Worm (Caenorhabditis elegans): ENCODE results near the gene srm-4.

The srm-4 gene

DNA sequence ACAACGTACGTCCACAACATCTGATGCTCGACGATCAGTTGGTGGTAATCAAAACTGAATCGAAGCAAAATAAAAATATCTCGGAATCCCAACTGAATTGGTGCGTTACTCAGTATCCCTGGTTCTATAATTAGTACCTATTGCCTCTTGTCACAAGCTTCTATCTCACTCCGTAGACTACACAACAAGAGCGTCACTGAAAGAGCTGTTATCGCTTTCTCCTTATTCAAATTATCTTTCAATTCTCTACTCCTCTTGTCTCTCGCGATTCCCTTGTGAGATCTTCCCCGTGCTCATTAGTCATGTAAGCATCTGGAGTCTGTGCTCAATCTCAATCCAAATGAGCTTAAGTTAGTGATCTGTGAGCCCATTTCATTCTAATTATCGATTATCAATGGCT, 3.4 kb downstream of the srm-4 start, which contains the start of gene srm-6:
srm-6 (plus strand) TSS at position 301 of the 400 bp plus-strand sequence.
- TF ChIP-seq W03F9.2 (tag; optimal IDR thresholded peaks at IDR 0.05) = no peak
- no peak for TF ChIP-seq dao-5 (tag; optimal IDR thresholded peaks at IDR 0.05)
- no peak for TF ChIP-seq him-1 (tag; optimal IDR thresholded peaks at IDR 0.05)

- TF ChIP-seq W03F9.2 (tag; optimal IDR thresholded peaks at IDR 0.05) (no peak), dao-5 (tag; optimal IDR thresholded peaks at IDR 0.05) (no peak), him-1 (tag; optimal IDR thresholded peaks at IDR 0.05) (no peak)
Observed at ce11 chrV:14341672-14342071, 8.5 kb downstream of the srm-4 start, which contains the start of gene F47B8.10. F47B8.10 (plus strand) TSS chrV:14341972.

DNA sequence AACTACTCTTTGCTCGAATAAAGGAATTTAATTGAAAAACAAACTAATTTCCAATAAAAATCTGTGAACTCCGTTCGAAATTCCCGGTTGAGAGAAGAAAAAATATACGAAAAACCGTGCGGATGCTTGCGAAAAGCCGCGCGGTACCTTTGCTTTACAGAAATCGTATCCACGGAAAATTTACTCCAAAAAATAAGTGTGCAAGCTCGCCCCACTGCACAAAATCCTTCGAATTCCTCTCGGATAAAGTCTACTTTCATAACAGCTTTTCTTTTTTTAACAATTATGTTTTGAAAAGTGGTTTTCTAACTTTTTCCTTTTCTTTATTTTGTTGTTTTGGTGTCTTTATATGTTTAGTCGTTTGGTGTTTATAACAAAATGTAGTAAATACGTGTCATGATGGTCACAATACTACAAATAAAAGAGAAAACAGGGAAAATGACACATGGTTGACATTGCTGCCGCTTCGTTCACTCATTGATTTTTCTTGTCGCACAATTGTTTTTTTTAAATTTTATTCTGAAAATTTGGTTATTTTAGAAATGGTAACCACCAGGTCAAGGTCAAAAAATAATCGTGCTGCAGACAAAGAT, 14.1 kb downstream of the srm-4 start, which contains the start of gene cept-2:
cept-2 (plus strand) TSS at position 533 of the 593 bp plus-strand sequence.
- no peak for TF ChIP-seq dao-5 (tag; optimal IDR thresholded peaks at IDR 0.05)
- peak; percentile 97 for TF ChIP-seq W03F9.2 (tag; optimal IDR thresholded peaks at IDR 0.05)
- TF ChIP-seq him-1 (tag; optimal IDR thresholded peaks at IDR 0.05) = peak; percentile 59

DNA sequence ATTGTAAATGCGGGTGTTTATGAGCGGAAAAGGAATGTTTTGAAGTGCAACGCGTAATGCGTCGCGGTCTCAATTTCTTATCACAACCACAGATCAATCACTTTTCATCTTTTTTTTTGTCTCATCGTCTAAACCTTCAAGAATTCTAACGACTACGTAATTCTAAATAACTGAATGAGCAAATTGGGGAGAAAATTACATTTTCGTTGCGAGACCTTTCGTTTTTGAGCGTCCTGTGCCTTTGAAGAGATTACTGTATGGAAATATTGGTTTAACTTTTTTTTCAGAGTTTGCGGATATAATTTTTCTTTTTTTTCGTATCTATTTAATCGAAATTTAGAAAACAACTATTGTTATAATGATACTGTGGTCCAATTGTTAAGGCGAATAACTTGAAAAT, 17.3 kb downstream of the srm-4 start:
- TF ChIP-seq W03F9.2 (tag; optimal IDR thresholded peaks at IDR 0.05) = no peak
- TF ChIP-seq dao-5 (tag; optimal IDR thresholded peaks at IDR 0.05) = no peak
- TF ChIP-seq him-1 (tag; optimal IDR thresholded peaks at IDR 0.05) = no peak

DNA sequence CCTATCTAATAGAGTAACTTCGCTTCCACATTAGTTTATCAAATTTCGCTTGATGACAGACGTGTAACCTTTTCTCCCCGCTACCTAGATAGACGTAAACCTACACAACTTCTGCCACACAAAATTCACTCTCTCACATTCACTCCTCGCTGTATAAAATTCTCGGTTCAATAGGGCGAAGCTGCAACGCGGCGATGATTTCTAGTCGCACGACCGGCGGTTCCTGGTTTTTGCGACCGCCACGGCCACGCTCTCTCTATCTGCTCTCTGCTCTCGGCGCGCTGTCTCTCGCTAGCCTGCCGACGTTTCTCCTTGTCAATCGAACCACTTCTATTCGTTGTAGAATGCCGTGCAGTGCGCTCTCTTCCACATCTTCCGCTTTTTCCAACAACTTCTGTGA, 17.7 kb downstream of the srm-4 start:
- TF ChIP-seq him-1 (tag; optimal IDR thresholded peaks at IDR 0.05) (peak; percentile 50), W03F9.2 (tag; optimal IDR thresholded peaks at IDR 0.05) (peak; percentile 67), dao-5 (tag; optimal IDR thresholded peaks at IDR 0.05) (no peak)

- no peak for TF ChIP-seq W03F9.2 (tag; optimal IDR thresholded peaks at IDR 0.05)
- no peak for TF ChIP-seq him-1 (tag; optimal IDR thresholded peaks at IDR 0.05)
- no peak for TF ChIP-seq dao-5 (tag; optimal IDR thresholded peaks at IDR 0.05)
Observed at ce11 chrV:14351629-14352028, 18.4 kb downstream of the srm-4 start, which contains the start of gene vha-13. vha-13 (plus strand) TSS chrV:14351709.

DNA sequence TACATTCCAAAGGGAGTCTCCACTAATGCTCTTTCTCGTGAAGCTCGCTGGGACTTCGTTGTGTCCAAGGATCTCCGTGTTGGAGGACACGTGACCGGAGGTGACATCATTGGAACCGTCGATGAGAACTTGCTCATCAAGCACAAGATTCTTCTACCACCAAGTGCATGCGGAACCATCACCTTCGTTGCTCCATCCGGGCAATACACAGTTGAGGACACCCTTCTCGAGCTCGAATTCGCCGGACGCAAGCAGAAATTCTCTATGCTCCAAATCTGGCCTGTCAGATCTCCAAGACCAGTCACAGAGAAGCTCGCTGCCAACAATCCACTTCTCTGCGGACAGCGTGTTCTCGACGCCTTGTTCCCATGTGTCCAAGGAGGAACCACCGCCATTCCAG, 18.8 kb downstream of the srm-4 start:
- TF ChIP-seq him-1 (tag; optimal IDR thresholded peaks at IDR 0.05) (no peak), W03F9.2 (tag; optimal IDR thresholded peaks at IDR 0.05) (no peak), dao-5 (tag; optimal IDR thresholded peaks at IDR 0.05) (no peak)

DNA sequence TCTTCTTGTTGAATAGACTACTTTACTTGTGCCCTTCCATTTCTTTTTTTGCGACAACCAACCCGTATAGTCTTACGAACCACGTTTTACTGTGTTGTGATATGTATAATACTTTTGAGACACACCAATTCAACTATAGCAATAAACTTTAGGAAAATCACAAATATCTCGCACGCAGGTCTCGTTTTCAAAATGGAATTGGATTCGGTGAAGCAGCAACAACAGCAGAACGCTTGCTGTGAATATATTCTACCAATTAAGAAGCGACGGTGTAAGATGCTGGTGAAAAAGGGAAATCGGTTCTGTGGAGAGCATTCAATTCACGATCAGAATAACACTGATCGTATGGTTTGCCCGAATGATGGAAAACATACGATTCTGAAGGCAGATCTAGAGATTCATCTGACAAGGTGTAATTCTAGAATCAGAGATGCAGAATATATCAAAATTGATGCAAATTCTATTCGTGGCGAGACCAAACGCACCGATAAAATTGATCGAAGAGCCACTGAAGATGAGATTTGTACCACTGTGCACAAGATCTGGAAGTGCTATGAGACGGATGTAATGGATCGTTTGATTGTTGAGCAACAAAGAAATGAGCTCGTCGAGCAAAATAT, 21.2 kb downstream of the srm-4 start, which contains the start of gene Y49A3A.3:
Y49A3A.3 (plus strand) TSS at position 153 of the 620 bp plus-strand sequence.
- TF ChIP-seq W03F9.2 (tag; optimal IDR thresholded peaks at IDR 0.05) (no peak), dao-5 (tag; optimal IDR thresholded peaks at IDR 0.05) (peak; percentile 71)

DNA sequence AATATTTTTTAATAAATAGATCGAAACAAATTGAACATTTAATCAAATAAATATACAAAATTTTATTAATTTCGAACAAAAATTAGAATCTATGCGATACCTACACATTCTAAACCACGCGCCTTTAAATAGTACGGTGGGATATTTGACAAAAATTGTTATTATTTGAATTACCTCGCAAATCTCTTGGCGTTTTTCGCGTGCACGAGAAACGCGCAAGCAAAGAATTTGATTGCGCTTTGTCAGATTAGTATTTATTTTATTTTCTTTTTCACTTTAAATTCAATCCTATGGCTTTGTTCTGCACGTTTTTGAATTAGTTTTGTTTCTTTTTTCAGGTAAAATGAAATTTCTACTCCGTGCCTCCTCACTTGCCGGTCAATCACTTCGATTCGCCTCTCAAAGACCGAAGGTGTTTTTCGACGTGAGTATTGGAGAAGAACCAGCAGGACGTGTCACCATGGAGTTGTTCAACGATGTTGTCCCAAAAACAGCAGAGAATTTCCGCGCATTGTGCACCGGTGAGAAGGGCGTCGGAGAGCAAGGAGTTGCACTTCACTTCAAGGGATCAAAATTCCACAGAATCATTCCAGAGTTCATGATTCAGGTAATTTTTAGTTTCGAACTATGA, 22.6 kb downstream of the srm-4 start, which contains the start of gene cyn-1:
cyn-1 (plus strand) TSS at position 339 of the 631 bp plus-strand sequence.
- no peak for TF ChIP-seq dao-5 (tag; optimal IDR thresholded peaks at IDR 0.05)
- TF ChIP-seq W03F9.2 (tag; optimal IDR thresholded peaks at IDR 0.05) = peak; percentile 89
- TF ChIP-seq him-1 (tag; optimal IDR thresholded peaks at IDR 0.05) = peak; percentile 53

- no peak for TF ChIP-seq W03F9.2 (tag; optimal IDR thresholded peaks at IDR 0.05)
- no peak for TF ChIP-seq dao-5 (tag; optimal IDR thresholded peaks at IDR 0.05)
- TF ChIP-seq him-1 (tag; optimal IDR thresholded peaks at IDR 0.05) = no peak
Observed at ce11 chrV:14358577-14358976, 25.4 kb downstream of the srm-4 start, which contains the start of gene Y49A3A.4. Y49A3A.4 (minus strand) TSS chrV:14358890.

DNA sequence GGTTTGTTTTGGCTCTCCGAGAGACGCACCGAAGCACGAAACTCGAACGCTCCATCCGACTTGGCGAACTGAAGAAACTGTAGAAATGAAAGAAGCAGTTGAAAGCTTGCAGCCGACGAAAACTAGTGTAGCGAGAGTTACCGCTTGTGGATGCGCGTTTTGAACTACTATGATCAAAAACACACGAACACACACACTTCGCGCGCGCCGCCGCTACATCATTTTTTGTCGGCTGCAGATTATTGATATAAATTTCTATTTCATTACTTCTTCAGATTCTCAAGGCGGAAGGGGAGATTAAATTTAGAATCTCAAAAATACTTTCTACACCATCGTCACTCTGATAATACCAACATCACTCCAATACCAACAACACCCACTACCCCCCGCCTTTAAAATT, 28.8 kb downstream of the srm-4 start:
- no peak for TF ChIP-seq dao-5 (tag; optimal IDR thresholded peaks at IDR 0.05)
- no peak for TF ChIP-seq W03F9.2 (tag; optimal IDR thresholded peaks at IDR 0.05)
- no peak for TF ChIP-seq him-1 (tag; optimal IDR thresholded peaks at IDR 0.05)

DNA sequence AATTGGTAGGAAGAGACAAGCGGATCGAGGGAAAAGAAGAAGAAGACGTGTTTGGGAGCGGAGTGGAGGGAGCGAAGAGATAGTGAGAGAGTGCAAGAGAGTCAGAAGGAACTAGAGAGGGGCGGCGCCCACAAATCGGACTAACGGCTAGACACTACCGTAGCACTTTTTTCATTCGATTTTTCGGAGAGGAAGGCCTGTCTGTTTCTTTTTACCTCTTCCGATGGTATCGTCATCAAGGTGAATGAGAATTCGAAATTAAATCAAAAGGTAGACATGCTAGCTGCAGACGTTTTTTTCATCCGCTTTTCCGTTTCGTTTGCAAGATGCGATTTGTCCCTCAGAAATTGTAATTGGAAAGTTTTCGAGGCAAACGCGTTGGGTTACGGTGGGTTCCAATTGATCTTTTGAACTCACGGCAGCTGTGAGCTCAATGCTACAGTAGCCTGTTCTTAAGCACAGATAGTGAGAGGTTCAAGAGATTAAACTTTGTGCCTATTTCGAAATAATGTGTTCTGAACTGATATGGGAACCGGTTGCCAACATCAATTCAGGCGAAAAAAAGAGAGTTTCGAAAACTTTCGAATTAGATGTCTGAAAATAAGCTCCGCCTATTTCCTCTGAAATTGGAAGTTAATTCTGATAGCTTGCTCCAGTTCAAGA, 31.5 kb downstream of the srm-4 start:
- no peak for TF ChIP-seq dao-5 (tag; optimal IDR thresholded peaks at IDR 0.05)

DNA sequence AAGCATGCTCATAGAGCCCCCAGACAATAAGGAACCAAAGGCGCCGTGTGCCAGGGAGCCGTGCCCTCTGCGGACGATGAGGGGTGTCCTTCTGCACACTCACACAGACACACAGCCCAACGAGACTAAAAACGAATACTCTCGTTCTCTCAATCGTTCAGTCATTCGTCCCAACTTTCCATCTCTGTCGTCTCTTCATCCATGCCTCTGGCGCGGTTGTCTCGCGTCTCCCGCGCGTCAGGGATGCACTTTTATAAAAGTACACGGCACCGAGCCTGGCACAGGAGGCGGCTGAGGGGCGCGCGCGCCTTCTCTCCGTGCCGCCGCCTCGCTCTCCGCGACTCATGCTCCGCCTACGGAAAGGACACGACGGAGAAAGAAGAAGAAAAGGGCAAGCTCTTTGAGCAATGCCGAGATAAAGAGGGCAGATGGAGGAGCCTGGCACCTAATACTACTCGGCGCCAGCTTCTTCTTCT, 33.3 kb downstream of the srm-4 start:
- TF ChIP-seq him-1 (tag; optimal IDR thresholded peaks at IDR 0.05) = peak; percentile 85
- no peak for TF ChIP-seq dao-5 (tag; optimal IDR thresholded peaks at IDR 0.05)
- TF ChIP-seq W03F9.2 (tag; optimal IDR thresholded peaks at IDR 0.05) = no peak
